Fruit fly (Drosophila melanogaster) whole organism: ENCODE data around the gene cd.

ENCODE experiments used
- CG8478 ChIP-seq: fragments of >200 bp; optimal IDR thresholded peaks from 2 replicates; lab custom pipeline; 2018; ENCODE audit warnings: inconsistent platforms
- Dll ChIP-seq: fragments of >200 bp; optimal IDR thresholded peaks from 2 replicates; lab custom pipeline; 2017
- EcR ChIP-seq, 2 experiments: fragments of >200 bp; optimal IDR thresholded peaks; 2 replicates each; lab custom pipeline; 2017; ENCODE audit warnings: missing biosample characterization in 2 of 2, missing genetic modification characterization in 2 of 2, missing genetic modification reagents in 2 of 2
- pan ChIP-seq: fragments of >200 bp; optimal IDR thresholded peaks from 2 replicates; lab custom pipeline; 2017
- psq ChIP-seq: fragments of >200 bp; optimal IDR thresholded peaks from 2 replicates; lab custom pipeline; 2017
- usp ChIP-seq: fragments of >200 bp; optimal IDR thresholded peaks from 2 replicates; lab custom pipeline; 2017; ENCODE audit warnings: missing biosample characterization, missing genetic modification characterization, mixed read lengths

Gene cd

dm6 chr3R:22718937-22719606 is 24.3 kb downstream of the cd start:
- no peak for TF ChIP-seq EcR (GFP tag; optimal IDR thresholded peaks at IDR 0.05; lab: Kevin White, UChicago)
- no peak for TF ChIP-seq usp (GFP tag; lab: Kevin White, UChicago)
- TF ChIP-seq psq (lab: Kevin White, UChicago) = no peak
- TF ChIP-seq pan (lab: Kevin White, UChicago) = no peak
- TF ChIP-seq CG8478 (lab: Kevin White, UChicago) = no peak
- TF ChIP-seq Dll (lab: Kevin White, UChicago) = no peak

dm6 chr3R:22719607-22719949 is 24.8 kb downstream of the cd start:
- TF ChIP-seq EcR (GFP tag; optimal IDR thresholded peaks at IDR 0.05; lab: Kevin White, UChicago) = no peak
- no peak for TF ChIP-seq pan (lab: Kevin White, UChicago)
- no peak for TF ChIP-seq CG8478 (lab: Kevin White, UChicago)
- no peak for TF ChIP-seq usp (GFP tag; lab: Kevin White, UChicago)
- TF ChIP-seq Dll (lab: Kevin White, UChicago) = no peak
- TF ChIP-seq psq (lab: Kevin White, UChicago) = no peak

- TF ChIP-seq CG8478 (lab: Kevin White, UChicago) (no peak), Dll (lab: Kevin White, UChicago) (no peak), pan (lab: Kevin White, UChicago) (no peak), psq (lab: Kevin White, UChicago) (no peak), EcR (GFP tag; optimal IDR thresholded peaks at IDR 0.05; lab: Kevin White, UChicago) (no peak), usp (GFP tag; lab: Kevin White, UChicago) (no peak)
Measured at dm6 chr3R:22720808-22721306, 26.1 kb downstream of the cd start, which contains the start of gene wge. TSS of gene wge (minus strand) at chr3R:22721150.

dm6 chr3R:22724149-22724973 is 29.6 kb downstream of the cd start, which contains the start of gene Irp-1A:
TSS of gene Irp-1A (minus strand) at chr3R:22724587.
- TF ChIP-seq usp (GFP tag; lab: Kevin White, UChicago) (no peak), psq (lab: Kevin White, UChicago) (no peak), pan (lab: Kevin White, UChicago) (no peak), Dll (lab: Kevin White, UChicago) (no peak), CG8478 (lab: Kevin White, UChicago) (no peak), EcR (GFP tag; optimal IDR thresholded peaks at IDR 0.05; lab: Kevin White, UChicago) (no peak)

dm6 chr3R:22726031-22726770 is 31.4 kb downstream of the cd start, which contains the start of gene RNF220:
TSS of gene RNF220 (minus strand) at chr3R:22726414.
- TF ChIP-seq pan (lab: Kevin White, UChicago) = no peak
- no peak for TF ChIP-seq psq (lab: Kevin White, UChicago)
- no peak for TF ChIP-seq Dll (lab: Kevin White, UChicago)
- TF ChIP-seq usp (GFP tag; lab: Kevin White, UChicago) = no peak
- TF ChIP-seq EcR (GFP tag; optimal IDR thresholded peaks at IDR 0.05; lab: Kevin White, UChicago) = no peak
- TF ChIP-seq CG8478 (lab: Kevin White, UChicago) = no peak

dm6 chr3R:22726771-22727455 is 32.2 kb downstream of the cd start, which contains the start of gene CG45049:
TSS of gene CG45049 (plus strand) at chr3R:22726967.
- TF ChIP-seq Dll (lab: Kevin White, UChicago) = no peak
- no peak for TF ChIP-seq pan (lab: Kevin White, UChicago)
- no peak for TF ChIP-seq EcR (GFP tag; optimal IDR thresholded peaks at IDR 0.05; lab: Kevin White, UChicago)
- TF ChIP-seq usp (GFP tag; lab: Kevin White, UChicago) = no peak
- TF ChIP-seq psq (lab: Kevin White, UChicago) = no peak

dm6 chr3R:22727456-22727833 is 32.7 kb downstream of the cd start:
- TF ChIP-seq EcR (GFP tag; optimal IDR thresholded peaks at IDR 0.05; lab: Kevin White, UChicago) = no peak
- no peak for TF ChIP-seq Dll (lab: Kevin White, UChicago)
- TF ChIP-seq usp (GFP tag; lab: Kevin White, UChicago) = no peak
- no peak for TF ChIP-seq CG8478 (lab: Kevin White, UChicago)
- TF ChIP-seq psq (lab: Kevin White, UChicago) = no peak
- TF ChIP-seq pan (lab: Kevin White, UChicago) = no peak

dm6 chr3R:22727857-22728256 is 33.1 kb downstream of the cd start:
- TF ChIP-seq usp (GFP tag; lab: Kevin White, UChicago) (no peak), CG8478 (lab: Kevin White, UChicago) (no peak), psq (lab: Kevin White, UChicago) (no peak), Dll (lab: Kevin White, UChicago) (no peak), pan (lab: Kevin White, UChicago) (no peak), EcR (GFP tag; optimal IDR thresholded peaks at IDR 0.05; lab: Kevin White, UChicago) (no peak)

dm6 chr3R:22732995-22733394 is 38.2 kb downstream of the cd start:
- TF ChIP-seq Dll (lab: Kevin White, UChicago) (no peak), pan (lab: Kevin White, UChicago) (no peak), usp (GFP tag; lab: Kevin White, UChicago) (no peak), EcR (GFP tag; optimal IDR thresholded peaks at IDR 0.05; lab: Kevin White, UChicago) (no peak), psq (lab: Kevin White, UChicago) (no peak), CG8478 (lab: Kevin White, UChicago) (no peak)

- TF ChIP-seq Dll (lab: Kevin White, UChicago) (no peak), usp (GFP tag; lab: Kevin White, UChicago) (no peak), EcR (GFP tag; optimal IDR thresholded peaks at IDR 0.05; lab: Kevin White, UChicago) (no peak), psq (lab: Kevin White, UChicago) (no peak), CG8478 (lab: Kevin White, UChicago) (no peak), pan (lab: Kevin White, UChicago) (no peak)
Measured at dm6 chr3R:22733751-22734150, 39.0 kb downstream of the cd start, which contains the start of gene Takl2. TSS of gene Takl2 (minus strand) at chr3R:22733851.
